Fruit fly (Drosophila melanogaster) whole organism, prepupa: Measurements from ENCODE around the gene Sgp.

Experiments
- Blimp-1 ChIP-seq: fragments of 200-800 bp; sonication (Bioruptor generic); optimal IDR thresholded peaks from 3 replicates; lab custom pipeline; 2017; ENCODE audit warnings: missing biosample characterization, missing genetic modification characterization, mild to moderate bottlenecking, moderate library complexity, missing genetic modification reagents
- CG10631 ChIP-seq: fragments of 200-800 bp; sonication (Bioruptor generic); optimal IDR thresholded peaks from 2 replicates; lab custom pipeline; 2016; ENCODE audit warnings: missing biosample characterization, missing genetic modification characterization
- CG11294 ChIP-seq: fragments of 200-800 bp; sonication (Bioruptor generic); IDR thresholded peaks from 2 replicates; pipeline ENCODE4 v1.3.6; 2022; ENCODE audit warnings: missing biosample characterization, missing genetic modification characterization
- CG11762 ChIP-seq: fragments of 200-800 bp; sonication (Bioruptor generic); optimal IDR thresholded peaks from 3 replicates; lab custom pipeline; 2016; ENCODE audit warnings: missing biosample characterization, missing genetic modification characterization; ENCODE audit not compliant: insufficient read depth
- CG11902 ChIP-seq: fragments of 200-800 bp; sonication (Bioruptor generic); optimal IDR thresholded peaks from 3 replicates; lab custom pipeline; 2016; ENCODE audit warnings: missing biosample characterization, missing genetic modification characterization
- CG1621 ChIP-seq: fragments of 200-800 bp; sonication (Bioruptor generic); optimal IDR thresholded peaks from 3 replicates; lab custom pipeline; 2018; ENCODE audit warnings: missing biosample characterization, mild to moderate bottlenecking, missing genetic modification characterization
- CG16779 ChIP-seq: fragments of 200-800 bp; sonication (Bioruptor generic); optimal IDR thresholded peaks from 3 replicates; lab custom pipeline; 2017; ENCODE audit warnings: missing biosample characterization, mild to moderate bottlenecking, missing genetic modification characterization
- CG31627 ChIP-seq: fragments of 200-800 bp; sonication (Bioruptor generic); optimal IDR thresholded peaks from 3 replicates; lab custom pipeline; 2016; ENCODE audit warnings: missing biosample characterization, missing genetic modification characterization
- CG32006 ChIP-seq: fragments of 200-800 bp; sonication (Bioruptor generic); optimal IDR thresholded peaks from 3 replicates; lab custom pipeline; 2017; ENCODE audit warnings: missing biosample characterization, mild to moderate bottlenecking, missing genetic modification characterization
- CG34406 ChIP-seq: fragments of 200-800 bp; sonication (Bioruptor generic); optimal IDR thresholded peaks from 3 replicates; lab custom pipeline; 2016; ENCODE audit warnings: missing biosample characterization, missing genetic modification characterization
- CG3919 ChIP-seq: fragments of 200-800 bp; sonication (Bioruptor generic); optimal IDR thresholded peaks from 3 replicates; lab custom pipeline; 2016; ENCODE audit warnings: missing biosample characterization, missing genetic modification characterization
- CG4318 ChIP-seq: fragments of 200-800 bp; sonication (Bioruptor generic); optimal IDR thresholded peaks from 3 replicates; lab custom pipeline; 2017; ENCODE audit warnings: missing biosample characterization, mild to moderate bottlenecking, missing genetic modification characterization
- CG6163 ChIP-seq: fragments of 200-800 bp; sonication (Bioruptor generic); IDR thresholded peaks from 3 replicates; pipeline ENCODE4 v1.3.6; 2022; ENCODE audit warnings: missing biosample characterization, missing genetic modification characterization
- CG6276 ChIP-seq: fragments of 200-800 bp; sonication (Bioruptor generic); optimal IDR thresholded peaks from 2 replicates; lab custom pipeline; 2017; ENCODE audit warnings: missing biosample characterization, mild to moderate bottlenecking, missing genetic modification characterization
- CG6808 ChIP-seq: fragments of 200-800 bp; sonication (Bioruptor generic); optimal IDR thresholded peaks from 3 replicates; lab custom pipeline; 2017; ENCODE audit warnings: missing biosample characterization, missing genetic modification characterization, mild to moderate bottlenecking, moderate library complexity, missing genetic modification reagents
- CG7368 ChIP-seq: fragments of 200-800 bp; sonication (Bioruptor generic); optimal IDR thresholded peaks from 3 replicates; lab custom pipeline; 2016; ENCODE audit warnings: missing biosample characterization, missing genetic modification characterization
- CG8119 ChIP-seq: fragments of 200-800 bp; sonication (Bioruptor generic); IDR thresholded peaks from 3 replicates; pipeline ENCODE4 v1.3.6; 2022; ENCODE audit warnings: missing biosample characterization, missing genetic modification characterization
- CG8632 ChIP-seq: fragments of 200-800 bp; sonication (Bioruptor generic); optimal IDR thresholded peaks from 3 replicates; lab custom pipeline; 2016; ENCODE audit warnings: missing biosample characterization, missing genetic modification characterization
- CG9139 ChIP-seq: fragments of 200-800 bp; sonication (Bioruptor generic); optimal IDR thresholded peaks from 3 replicates; lab custom pipeline; 2017; ENCODE audit warnings: missing biosample characterization, mild to moderate bottlenecking, missing genetic modification characterization
- Eip75B ChIP-seq: fragments of 200-800 bp; sonication (Bioruptor generic); optimal IDR thresholded peaks from 3 replicates; lab custom pipeline; 2016; ENCODE audit warnings: missing biosample characterization, missing genetic modification characterization
- Eip78C ChIP-seq: fragments of 200-800 bp; sonication (Bioruptor generic); peaks from one replicate; lab custom pipeline; 2016; ENCODE audit warnings: missing biosample characterization, missing genetic modification characterization
- Eip93F ChIP-seq: fragments of 200-800 bp; sonication (Bioruptor generic); optimal IDR thresholded peaks from 2 replicates; lab custom pipeline; 2016; ENCODE audit warnings: missing biosample characterization, mild to moderate bottlenecking, missing genetic modification characterization
- Ets21C ChIP-seq: fragments of 200-800 bp; sonication (Bioruptor generic); optimal IDR thresholded peaks from 3 replicates; lab custom pipeline; 2016; ENCODE audit warnings: missing biosample characterization, missing genetic modification characterization
- Ets96B ChIP-seq: fragments of 200-800 bp; optimal IDR thresholded peaks from 2 replicates; lab custom pipeline; 2019; ENCODE audit warnings: missing biosample characterization, mild to moderate bottlenecking, missing genetic modification characterization, moderate library complexity
- Gug ChIP-seq: fragments of 200-800 bp; sonication (Bioruptor generic); IDR thresholded peaks from 2 replicates; pipeline ENCODE4 v1.3.6; 2022; ENCODE audit warnings: missing biosample characterization, missing genetic modification characterization
- Hr39 ChIP-seq: fragments of 200-800 bp; sonication (Bioruptor generic); optimal IDR thresholded peaks from 2 replicates; lab custom pipeline; 2016; ENCODE audit warnings: missing biosample characterization, missing genetic modification characterization
- Hr4 ChIP-seq: fragments of 200-800 bp; sonication (Bioruptor generic); optimal IDR thresholded peaks from 3 replicates; lab custom pipeline; 2016; ENCODE audit warnings: missing biosample characterization, missing genetic modification characterization
- Lpt ChIP-seq: fragments of 200-800 bp; sonication (Bioruptor generic); optimal IDR thresholded peaks from 3 replicates; lab custom pipeline; 2016; ENCODE audit warnings: missing biosample characterization, missing genetic modification characterization
- Met ChIP-seq: fragments of 200-800 bp; sonication (Bioruptor generic); optimal IDR thresholded peaks from 3 replicates; lab custom pipeline; 2016; ENCODE audit warnings: missing biosample characterization, missing genetic modification characterization
- OdsH ChIP-seq: fragments of 200-800 bp; sonication (Bioruptor generic); optimal IDR thresholded peaks from 3 replicates; lab custom pipeline; 2016; ENCODE audit warnings: missing biosample characterization, missing genetic modification characterization
- Smox ChIP-seq: fragments of 200-800 bp; sonication (Bioruptor generic); optimal IDR thresholded peaks from 3 replicates; lab custom pipeline; 2016; ENCODE audit warnings: missing biosample characterization, missing genetic modification characterization
- Sox102F ChIP-seq: fragments of 200-800 bp; sonication (Bioruptor generic); optimal IDR thresholded peaks from 2 replicates; lab custom pipeline; 2016; ENCODE audit warnings: missing biosample characterization, mild to moderate bottlenecking, missing genetic modification characterization
- Sox14 ChIP-seq: fragments of 200-800 bp; sonication (Bioruptor generic); optimal IDR thresholded peaks from 3 replicates; lab custom pipeline; 2016; ENCODE audit warnings: missing biosample characterization, missing genetic modification characterization
- Sox15 ChIP-seq: fragments of 200-800 bp; sonication (Bioruptor generic); optimal IDR thresholded peaks from 3 replicates; lab custom pipeline; 2016; ENCODE audit warnings: missing biosample characterization, missing genetic modification characterization
- achi ChIP-seq: fragments of 200-800 bp; sonication (Bioruptor generic); optimal IDR thresholded peaks from 3 replicates; lab custom pipeline; 2016; ENCODE audit warnings: missing biosample characterization, missing genetic modification characterization
- acj6 ChIP-seq: fragments of 200-800 bp; sonication (Bioruptor generic); optimal IDR thresholded peaks from 3 replicates; lab custom pipeline; 2016; ENCODE audit warnings: missing biosample characterization, missing genetic modification characterization
- cyc ChIP-seq: fragments of 200-800 bp; sonication (Bioruptor generic); optimal IDR thresholded peaks from 3 replicates; lab custom pipeline; 2016; ENCODE audit warnings: missing biosample characterization, missing genetic modification characterization
- dsx ChIP-seq: fragments of 200-800 bp; optimal IDR thresholded peaks from 3 replicates; lab custom pipeline; 2019; ENCODE audit warnings: missing biosample characterization, mild to moderate bottlenecking, missing genetic modification characterization, moderate library complexity; ENCODE audit not compliant: poor library complexity, severe bottlenecking
- eg ChIP-seq: fragments of 200-800 bp; sonication (Bioruptor generic); IDR thresholded peaks from 3 replicates; pipeline ENCODE4 v1.3.6; 2022; ENCODE audit warnings: missing biosample characterization, missing genetic modification characterization
- esn ChIP-seq: fragments of 200-800 bp; sonication (Bioruptor generic); optimal IDR thresholded peaks from 2 replicates; lab custom pipeline; 2016; ENCODE audit warnings: missing biosample characterization, mild to moderate bottlenecking, missing genetic modification characterization, moderate library complexity
- fd59A ChIP-seq: fragments of 200-800 bp; sonication (Bioruptor generic); optimal IDR thresholded peaks from 2 replicates; lab custom pipeline; 2017; ENCODE audit warnings: missing biosample characterization, mild to moderate bottlenecking, missing genetic modification characterization, missing genetic modification reagents
- fd85E ChIP-seq: fragments of 200-800 bp; sonication (Bioruptor generic); optimal IDR thresholded peaks from 3 replicates; lab custom pipeline; 2016; ENCODE audit warnings: missing biosample characterization, missing genetic modification characterization
- fkh ChIP-seq: fragments of 200-800 bp; sonication (Bioruptor generic); optimal IDR thresholded peaks from 3 replicates; lab custom pipeline; 2017; ENCODE audit warnings: missing biosample characterization, mild to moderate bottlenecking, missing genetic modification characterization, moderate library complexity
- lz ChIP-seq: fragments of 200-800 bp; sonication (Bioruptor generic); optimal IDR thresholded peaks from 3 replicates; lab custom pipeline; 2016; ENCODE audit warnings: missing biosample characterization, missing genetic modification characterization
- net ChIP-seq: fragments of 200-800 bp; sonication (Bioruptor generic); optimal IDR thresholded peaks from 3 replicates; lab custom pipeline; 2016; ENCODE audit warnings: missing biosample characterization, missing genetic modification characterization
- pdm3 ChIP-seq: fragments of 200-800 bp; sonication (Bioruptor generic); optimal IDR thresholded peaks from 3 replicates; lab custom pipeline; 2016; ENCODE audit warnings: missing biosample characterization, missing genetic modification characterization
- salr ChIP-seq, 2 experiments: fragments of 200-800 bp; sonication (Bioruptor generic); optimal IDR thresholded peaks; 3 replicates each; lab custom pipeline; 2016 to 2018; ENCODE audit warnings: missing biosample characterization in 2 of 2, missing genetic modification characterization in 2 of 2, mild to moderate bottlenecking in 1 of 2
- svp ChIP-seq: fragments of 200-800 bp; sonication (Bioruptor generic); peaks from one replicate; lab custom pipeline; 2016; ENCODE audit warnings: missing biosample characterization, missing genetic modification characterization
- topi ChIP-seq: fragments of 200-800 bp; sonication (Bioruptor generic); optimal IDR thresholded peaks from 3 replicates; lab custom pipeline; 2016; ENCODE audit warnings: missing biosample characterization, missing genetic modification characterization
- vri ChIP-seq: fragments of 200-800 bp; sonication (Bioruptor generic); optimal IDR thresholded peaks from 3 replicates; lab custom pipeline; 2016; ENCODE audit warnings: missing biosample characterization, mild to moderate bottlenecking, missing genetic modification characterization

The Sgp gene

dm6 chr2L:8553789-8554626 lies 34.5 kb downstream of the Sgp start:
- TF ChIP-seq CG6276 (GFP tag; lab: Kevin White, UChicago) = no peak
- peak; percentile 76 for TF ChIP-seq vri (GFP tag; lab: Kevin White, UChicago)
- no peak for TF ChIP-seq CG34406
- no peak for TF ChIP-seq CG16779
- TF ChIP-seq Eip75B (GFP tag; lab: Kevin White, UChicago) = no peak
- TF ChIP-seq pdm3 = no peak
- TF ChIP-seq Sox15 (GFP tag; lab: Kevin White, UChicago) = no peak
- TF ChIP-seq Sox14 (GFP tag; lab: Kevin White, UChicago) = no peak
- TF ChIP-seq Smox = peak; percentile 28
- no peak for TF ChIP-seq Ets96B
- TF ChIP-seq Hr39 (GFP tag; lab: Kevin White, UChicago) = peak; percentile 42
- TF ChIP-seq fd59A = no peak
- TF ChIP-seq CG7368 = no peak
- peak; percentile 53 for TF ChIP-seq Eip78C (GFP tag; lab: Kevin White, UChicago)
- peak; percentile 68 for TF ChIP-seq svp (GFP tag; lab: Kevin White, UChicago)
- peak; percentile 10 for TF ChIP-seq CG32006 (GFP tag; lab: Kevin White, UChicago)
- TF ChIP-seq Ets21C (GFP tag; lab: Kevin White, UChicago) = no peak
- TF ChIP-seq eg = no peak
- peak; percentile 1 for TF ChIP-seq cyc (GFP tag; lab: Kevin White, UChicago)
- no peak for TF ChIP-seq CG10631 (GFP tag; lab: Kevin White, UChicago)
- TF ChIP-seq dsx = no peak
- peak; percentile 58 for TF ChIP-seq esn (GFP tag; lab: Kevin White, UChicago)
- peak; percentile 25 for TF ChIP-seq Sox102F (GFP tag; lab: Kevin White, UChicago)
- TF ChIP-seq CG3919 (GFP tag; lab: Kevin White, UChicago) = no peak
- no peak for TF ChIP-seq Eip93F (GFP tag; lab: Kevin White, UChicago)
- no peak for TF ChIP-seq CG6163
- TF ChIP-seq net = no peak
- no peak for TF ChIP-seq OdsH
- peak; percentile 45 for TF ChIP-seq lz
- no peak for TF ChIP-seq CG8632 (GFP tag; lab: Kevin White, UChicago)
- TF ChIP-seq CG4318 = no peak
- peak; percentile 48 for TF ChIP-seq topi (GFP tag; lab: Kevin White, UChicago)
- TF ChIP-seq Hr4 = peak; percentile 27
- no peak for TF ChIP-seq Lpt
- peak; percentile 53 for TF ChIP-seq CG31627 (GFP tag; lab: Kevin White, UChicago)
- no peak for TF ChIP-seq CG6808
- no peak for TF ChIP-seq CG11902
- no peak for TF ChIP-seq Blimp-1 (GFP tag; lab: Kevin White, UChicago)
- TF ChIP-seq CG8119 (GFP tag; lab: Robert Waterston, UW) = no peak
- no peak for TF ChIP-seq Gug (GFP tag; lab: Robert Waterston, UW)
- no peak for TF ChIP-seq achi (GFP tag; lab: Kevin White, UChicago)
- TF ChIP-seq fkh (GFP tag; lab: Kevin White, UChicago) = no peak
- no peak for TF ChIP-seq CG9139 (GFP tag; lab: Kevin White, UChicago)
- no peak for TF ChIP-seq CG11294 (GFP tag; lab: Robert Waterston, UW)
- no peak for TF ChIP-seq acj6
- no peak for TF ChIP-seq CG11762 (GFP tag; lab: Kevin White, UChicago)
- TF ChIP-seq salr (GFP tag; optimal IDR thresholded peaks at IDR 0.05; lab: Kevin White, UChicago) = no peak
- no peak for TF ChIP-seq fd85E (GFP tag; lab: Kevin White, UChicago)
- TF ChIP-seq CG1621 (tag; lab: Kevin White, UChicago) = no peak
- peak; percentile 59 for TF ChIP-seq Met (GFP tag; lab: Kevin White, UChicago)
